Worm (Caenorhabditis elegans) whole organism, L1 larva: Measurements from ENCODE around the gene ZK355.2.

Source experiments
- C34B4.2 ChIP-seq: sonication (generic microtip); optimal IDR thresholded peaks from 2 replicates; lab custom pipeline; 2017; ENCODE audit warnings: mild to moderate bottlenecking, missing genetic modification characterization, missing compliant biosample characterization
- jun-1 ChIP-seq: fragments of 150-350 bp; optimal IDR thresholded peaks from 2 replicates; lab custom pipeline; 2014; ENCODE audit warnings: missing biosample characterization, missing genetic modification reagents, missing genetic modification characterization
- lin-39 ChIP-seq: fragments of 150-350 bp; optimal IDR thresholded peaks from 2 replicates; lab custom pipeline; 2014; ENCODE audit warnings: missing biosample characterization, missing genetic modification reagents, missing genetic modification characterization
- nhr-237 ChIP-seq: fragments of 150-350 bp; optimal IDR thresholded peaks from 2 replicates; lab custom pipeline; 2014; ENCODE audit warnings: missing biosample characterization, missing genetic modification characterization
- pag-3 ChIP-seq: sonication (generic microtip); optimal IDR thresholded peaks from 2 replicates; lab custom pipeline; 2017; ENCODE audit warnings: missing genetic modification characterization, mild to moderate bottlenecking, missing compliant biosample characterization, antibody characterized with exemption, borderline replicate concordance; ENCODE audit not compliant: insufficient read depth
- unc-30 ChIP-seq: sonication (generic microtip); optimal IDR thresholded peaks from 2 replicates; lab custom pipeline; 2017; ENCODE audit warnings: missing biosample characterization, missing genetic modification characterization
- zag-1 ChIP-seq: fragments of 150-350 bp; optimal IDR thresholded peaks from 2 replicates; lab custom pipeline; 2014; ENCODE audit warnings: missing biosample characterization, missing genetic modification characterization

DNA sequence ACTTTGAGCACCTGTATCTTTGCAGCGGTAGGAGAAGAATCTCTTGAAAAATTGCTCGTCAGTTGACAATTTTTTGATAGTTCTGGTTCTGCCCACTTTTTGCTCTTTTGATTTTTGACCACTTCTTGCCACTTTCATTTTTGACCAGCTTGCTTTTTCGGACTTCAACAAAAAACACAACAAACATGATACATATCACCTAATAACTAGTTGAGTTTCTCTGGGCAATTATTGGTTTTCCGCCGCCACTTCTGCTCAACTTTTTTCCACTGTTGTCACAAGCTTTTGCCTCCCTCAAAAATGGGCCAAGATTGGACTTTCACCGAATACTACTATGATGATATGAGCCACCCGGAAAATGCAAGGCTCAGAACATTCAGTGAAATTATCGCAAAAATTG lies 34.6 kb downstream of the ZK355.2 start, which contains the start of gene srw-60:
- TF ChIP-seq pag-3 (tag; lab: Kevin White, UChicago): no peak
- TF ChIP-seq C34B4.2: no peak
- no peak for TF ChIP-seq zag-1 (tag; lab: Kevin White, UChicago)
- TF ChIP-seq nhr-237: no peak
- no peak for TF ChIP-seq jun-1 (tag; lab: Kevin White, UChicago)
- TF ChIP-seq unc-30 (tag; lab: Kevin White, UChicago): no peak
- TF ChIP-seq lin-39: no peak
